Worm (Caenorhabditis elegans) whole organism, L4 larva: ENCODE results near the gene F26F2.10.

ENCODE experiments used
- F10B5.3 ChIP-seq: sonication (generic microtip); optimal IDR thresholded peaks from 2 replicates; lab custom pipeline; 2016; ENCODE audit warnings: mild to moderate bottlenecking, missing genetic modification characterization, missing compliant biosample characterization
- F49E8.2 ChIP-seq: sonication (generic microtip); optimal IDR thresholded peaks from 2 replicates; lab custom pipeline; 2016; ENCODE audit warnings: missing compliant biosample characterization, mild to moderate bottlenecking, missing genetic modification characterization, borderline replicate concordance
- T26A8.4 ChIP-seq: fragments of 200-800 bp; sonication (Bioruptor generic); IDR thresholded peaks from 2 replicates; pipeline ENCODE4 v1.3.6; 2022; ENCODE audit warnings: missing genetic modification characterization, missing compliant biosample characterization
- aha-1 ChIP-seq: fragments of 150-350 bp; peaks from one replicate; lab custom pipeline; 2014; ENCODE audit warnings: missing biosample characterization, missing genetic modification characterization
- attf-4 ChIP-seq: sonication (generic microtip); optimal IDR thresholded peaks from 3 replicates; lab custom pipeline; 2017; ENCODE audit warnings: missing biosample characterization, missing genetic modification characterization
- ceh-20 ChIP-seq: fragments of 200-800 bp; sonication (Bioruptor generic); IDR thresholded peaks from 2 replicates; pipeline ENCODE4 v1.3.6; 2022; ENCODE audit warnings: missing genetic modification reagents, missing genetic modification characterization, missing compliant biosample characterization
- ceh-32 ChIP-seq: sonication (generic microtip); optimal IDR thresholded peaks from 2 replicates; lab custom pipeline; 2016; ENCODE audit warnings: mild to moderate bottlenecking, missing genetic modification characterization, missing compliant biosample characterization; ENCODE audit not compliant: poor library complexity
- ceh-62 ChIP-seq: sonication (generic microtip); optimal IDR thresholded peaks from 2 replicates; lab custom pipeline; 2017; ENCODE audit warnings: missing biosample characterization, missing genetic modification characterization
- ceh-82 ChIP-seq: sonication (generic microtip); optimal IDR thresholded peaks from 2 replicates; lab custom pipeline; 2017; ENCODE audit warnings: missing biosample characterization, missing genetic modification characterization
- ctbp-1 ChIP-seq: fragments of 200-800 bp; sonication (Bioruptor generic); IDR thresholded peaks from 2 replicates; pipeline ENCODE4 v1.3.6; 2022; ENCODE audit warnings: missing genetic modification reagents, missing genetic modification characterization, missing compliant biosample characterization
- daf-12 ChIP-seq: fragments of 150-350 bp; optimal IDR thresholded peaks from 2 replicates; lab custom pipeline; 2014; ENCODE audit warnings: missing biosample characterization, missing genetic modification reagents, missing genetic modification characterization
- daf-19 ChIP-seq: fragments of 200-800 bp; sonication (Bioruptor generic); conservative IDR thresholded peaks from 2 replicates; pipeline ENCODE4 v1.3.6; 2022; ENCODE audit warnings: missing genetic modification characterization, missing compliant biosample characterization
- dmd-9 ChIP-seq: fragments of 200-800 bp; sonication (Bioruptor generic); IDR thresholded peaks from 2 replicates; pipeline ENCODE4 v1.3.6; 2022; ENCODE audit warnings: missing genetic modification reagents, missing genetic modification characterization, missing compliant biosample characterization
- dpl-1 ChIP-seq: fragments of 150-350 bp; optimal IDR thresholded peaks from 2 replicates; lab custom pipeline; 2014; ENCODE audit warnings: missing biosample characterization, missing genetic modification reagents, missing genetic modification characterization
- fkh-10 ChIP-seq: fragments of 150-350 bp; optimal IDR thresholded peaks from 2 replicates; lab custom pipeline; 2014; ENCODE audit warnings: missing biosample characterization, missing genetic modification reagents, missing genetic modification characterization
- hlh-30 ChIP-seq: sonication (generic microtip); optimal IDR thresholded peaks from 2 replicates; lab custom pipeline; 2017; ENCODE audit warnings: antibody characterized with exemption, mild to moderate bottlenecking, missing genetic modification characterization, missing compliant biosample characterization; ENCODE audit not compliant: insufficient read depth
- lin-1 ChIP-seq: fragments of 200-800 bp; sonication (Bioruptor generic); IDR thresholded peaks from 2 replicates; pipeline ENCODE4 v1.3.6; 2022; ENCODE audit warnings: missing genetic modification reagents, missing genetic modification characterization, missing compliant biosample characterization
- lir-3 ChIP-seq: sonication (generic microtip); optimal IDR thresholded peaks from 2 replicates; lab custom pipeline; 2016; ENCODE audit warnings: mild to moderate bottlenecking, missing genetic modification characterization, missing compliant biosample characterization
- madf-5 ChIP-seq, 2 experiments: fragments of 200-800 bp; sonication (Bioruptor generic); IDR thresholded peaks; 2 replicates each; pipeline ENCODE4 v1.3.6; 2022; ENCODE audit warnings: missing compliant biosample characterization in 2 of 2, missing genetic modification characterization in 2 of 2
- madf-9 ChIP-seq: fragments of 200-800 bp; sonication (Bioruptor generic); conservative IDR thresholded peaks from 2 replicates; pipeline ENCODE4 v1.3.6; 2022; ENCODE audit warnings: missing genetic modification reagents, missing genetic modification characterization, missing compliant biosample characterization
- mep-1 ChIP-seq: fragments of 150-350 bp; sonication (generic microtip); optimal IDR thresholded peaks from 3 replicates; lab custom pipeline; 2014; ENCODE audit warnings: missing biosample characterization, missing genetic modification characterization
- mes-2 ChIP-seq: sonication (generic microtip); optimal IDR thresholded peaks from 2 replicates; lab custom pipeline; 2016; ENCODE audit warnings: missing genotype, mild to moderate bottlenecking, missing genetic modification characterization, missing compliant biosample characterization; ENCODE audit not compliant: poor library complexity, severe bottlenecking
- nhr-11 ChIP-seq: fragments of 150-350 bp; optimal IDR thresholded peaks from 2 replicates; lab custom pipeline; 2014; ENCODE audit warnings: missing biosample characterization, missing genetic modification characterization
- nhr-111 ChIP-seq: fragments of 200-800 bp; sonication (Bioruptor generic); optimal IDR thresholded peaks from 2 replicates; lab custom pipeline; 2018; ENCODE audit warnings: mild to moderate bottlenecking, missing genetic modification characterization, missing compliant biosample characterization
- nhr-42 ChIP-seq: fragments of 200-800 bp; sonication (Bioruptor generic); IDR thresholded peaks from 2 replicates; pipeline ENCODE4 v1.3.6; 2022; ENCODE audit warnings: missing genetic modification characterization, missing compliant biosample characterization
- nhr-48 ChIP-seq: sonication (generic microtip); optimal IDR thresholded peaks from 2 replicates; lab custom pipeline; 2016; ENCODE audit warnings: mild to moderate bottlenecking, missing genetic modification characterization, missing compliant biosample characterization
- nhr-6 ChIP-seq: fragments of 150-350 bp; optimal IDR thresholded peaks from 2 replicates; lab custom pipeline; 2014; ENCODE audit warnings: missing biosample characterization, missing genetic modification characterization
- nhr-77 ChIP-seq: fragments of 150-350 bp; optimal IDR thresholded peaks from 2 replicates; lab custom pipeline; 2014; ENCODE audit warnings: missing biosample characterization, missing genetic modification characterization
- php-3 ChIP-seq: fragments of 200-800 bp; sonication (Bioruptor generic); IDR thresholded peaks from 2 replicates; pipeline ENCODE4 v1.3.6; 2022; ENCODE audit warnings: missing genetic modification reagents, missing genetic modification characterization, missing compliant biosample characterization
- rbr-2 ChIP-seq: sonication (generic microtip); optimal IDR thresholded peaks from 2 replicates; lab custom pipeline; 2016; ENCODE audit warnings: missing genotype, missing genetic modification characterization, missing compliant biosample characterization
- snpc-4 ChIP-seq: fragments of 150-350 bp; optimal IDR thresholded peaks from 2 replicates; lab custom pipeline; 2014; ENCODE audit warnings: missing biosample characterization, missing genetic modification characterization
- spr-3 ChIP-seq: fragments of 200-800 bp; sonication (Bioruptor generic); optimal IDR thresholded peaks from 2 replicates; lab custom pipeline; 2018; ENCODE audit warnings: mild to moderate bottlenecking, missing genetic modification characterization, missing compliant biosample characterization
- unc-62 ChIP-seq, 3 experiments: fragments of 150-350 bp in 1 of 3; sonication (generic microtip); optimal IDR thresholded peaks in 2 of 3; peaks in 1 of 3; 1 replicate in 1 of 3; 2 replicates in 2 of 3; lab custom pipeline; 2014 to 2017; ENCODE audit warnings: missing biosample characterization in 3 of 3, missing genetic modification characterization in 3 of 3, missing genetic modification reagents in 3 of 3, missing genotype in 1 of 3
- zfp-2 ChIP-seq: sonication (generic microtip); optimal IDR thresholded peaks from 2 replicates; lab custom pipeline; 2016; ENCODE audit warnings: mild to moderate bottlenecking, missing genetic modification characterization, missing compliant biosample characterization

Gene F26F2.10

ce11 chrV:20580511-20581040 lies 14.1 kb downstream of the F26F2.10 start, which contains the start of gene F26F2.7 (continued):
- TF ChIP-seq rbr-2 (peak; percentile 84), attf-4 (tag; lab: Kevin White, UChicago) (no peak), F49E8.2 (peak; percentile 94), nhr-48 (tag; lab: Kevin White, UChicago) (peak; percentile 56), ceh-82 (no peak), hlh-30 (peak; percentile 98), daf-12 (no peak), nhr-42 (GFP tag; lab: Robert Waterston, UW) (peak; percentile 74; the same call in 1 of the 2 replicates), aha-1 (tag; lab: Kevin White, UChicago) (no peak), fkh-10 (GFP tag; lab: Kevin White, UChicago) (peak; percentile 17), ceh-32 (tag; lab: Kevin White, UChicago) (no peak), daf-19 (GFP tag; lab: Robert Waterston, UW) (no peak), php-3 (GFP tag; lab: Robert Waterston, UW) (peak; percentile 92; the same call in 1 of the 2 replicates), dmd-9 (GFP tag; lab: Robert Waterston, UW) (peak; percentile 70; the same call in 1 of the 2 replicates), mep-1 (tag; lab: Kevin White, UChicago) (no peak), snpc-4 (no peak), spr-3 (peak; percentile 74), F10B5.3 (tag; lab: Kevin White, UChicago) (peak; percentile 68), mes-2 (peak; percentile 88), nhr-6 (tag; lab: Kevin White, UChicago) (peak; percentile 21), ctbp-1 (GFP tag; lab: Robert Waterston, UW) (0 out of 2 replicates have a peak, but pooled peaks have one; percentile 31), ceh-62 (no peak), ceh-20 (GFP tag; lab: Robert Waterston, UW) (peak; percentile 94), nhr-77 (tag; lab: Kevin White, UChicago) (peak; percentile 72), lin-1 (GFP tag; lab: Robert Waterston, UW) (peak; percentile 65; the same call in 1 of the 2 replicates), T26A8.4 (GFP tag; lab: Robert Waterston, UW) (peak; percentile 70; the same call in 1 of the 2 replicates), madf-9 (GFP tag; lab: Robert Waterston, UW) (peak; percentile 39; the same call in 1 of the 2 replicates), zfp-2 (tag; lab: Kevin White, UChicago) (no peak), nhr-11 (tag; lab: Kevin White, UChicago) (peak; percentile 30)

DNA sequence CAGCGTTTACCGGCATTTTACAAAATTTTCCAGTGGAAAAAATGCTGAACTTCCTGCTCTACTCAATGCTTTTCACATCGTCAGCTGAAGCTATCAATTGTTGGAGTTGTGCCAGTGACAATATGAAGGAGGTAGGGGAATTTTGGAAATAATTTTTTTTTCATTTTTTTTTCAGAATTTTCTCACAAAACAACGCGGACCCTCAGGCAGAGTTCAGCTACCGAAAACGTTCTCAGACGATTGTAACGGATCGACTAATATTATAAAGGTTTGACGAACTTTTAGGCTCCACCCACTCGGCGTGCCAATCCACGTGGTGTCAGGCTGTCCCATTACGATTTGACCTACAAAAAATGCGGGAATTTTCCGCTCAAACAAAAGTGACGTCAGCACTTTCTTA lies 15.1 kb downstream of the F26F2.10 start, which contains the start of gene F26F2.8:
Gene F26F2.8, plus strand, starts transcription at position 13 of the 400 bp plus-strand sequence.
- TF ChIP-seq dpl-1 (GFP tag; lab: Kevin White, UChicago) (no peak), aha-1 (tag; lab: Kevin White, UChicago) (peak; percentile 90)

ce11 chrV:20574872-20575271 lies 19.8 kb downstream of the F26F2.10 start:
- no peak for TF ChIP-seq madf-5 (GFP tag; IDR thresholded peaks at IDR 0.05; lab: Robert Waterston, UW)
- TF ChIP-seq nhr-77 (tag; lab: Kevin White, UChicago) = no peak
- TF ChIP-seq nhr-111 = no peak
- peak in 1 of 2 experiments; percentile 97 for TF ChIP-seq unc-62 (GFP tag; optimal IDR thresholded peaks at IDR 0.05 in 1 of 2; lab: Kevin White, UChicago)
- no peak for TF ChIP-seq unc-62 (tag; optimal IDR thresholded peaks at IDR 0.05; lab: Kevin White, UChicago)

DNA sequence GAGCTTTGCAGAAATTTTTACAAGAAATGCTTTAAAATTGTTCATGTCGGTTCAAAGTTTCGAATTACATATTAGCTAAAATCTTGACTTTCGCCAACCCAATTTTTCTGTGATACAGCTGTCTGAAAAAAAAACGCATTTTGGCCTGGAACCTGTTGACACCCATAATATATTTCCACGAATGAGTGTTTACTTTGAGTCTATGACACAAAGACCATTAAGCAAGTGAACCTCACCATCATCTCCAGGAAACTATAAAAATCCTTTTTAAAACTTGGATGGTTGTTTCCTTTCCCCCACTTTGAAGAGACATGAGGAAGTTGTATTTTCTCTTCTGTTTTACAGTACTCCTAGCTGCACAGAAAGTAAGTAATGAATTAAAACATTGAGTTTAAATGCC lies 20.3 kb downstream of the F26F2.10 start, which contains the start of gene clec-263:
Gene clec-263, plus strand, starts transcription at position 301 of the 400 bp plus-strand sequence.
- TF ChIP-seq lir-3 (tag; lab: Kevin White, UChicago) (no peak), unc-62 (GFP tag; optimal IDR thresholded peaks at IDR 0.05 in 1 of 2; lab: Kevin White, UChicago) (peak in 1 of 2 experiments; percentile 11), unc-62 (tag; optimal IDR thresholded peaks at IDR 0.05; lab: Kevin White, UChicago) (no peak)
